Fruit fly (Drosophila melanogaster): ENCODE results near the gene Vps24.

The Vps24 gene

dm6 chr3R:4337580-4337979, 26.8 kb upstream of the Vps24 start, which contains the start of the genes Skp2 and CG1103:
Gene Skp2, minus strand, starts transcription at chr3R:4337674.
Gene CG1103, plus strand, starts transcription at chr3R:4337755.
- no peak for TF ChIP-seq CG6792 (GFP tag; optimal IDR thresholded peaks at IDR 0.05)
- TF ChIP-seq esn (GFP tag; optimal IDR thresholded peaks at IDR 0.05) = no peak
- peak; percentile 88 for TF ChIP-seq Sox14 (GFP tag; optimal IDR thresholded peaks at IDR 0.05)
- TF ChIP-seq CG8319 (GFP tag; optimal IDR thresholded peaks at IDR 0.05) = no peak
- TF ChIP-seq svp (GFP tag) = peak; percentile 59
- TF ChIP-seq Ets21C (GFP tag; optimal IDR thresholded peaks at IDR 0.05) = no peak
- no peak for TF ChIP-seq dsx (GFP tag; optimal IDR thresholded peaks at IDR 0.05; ENCODE audit: poor library complexity, severe bottlenecking)
- TF ChIP-seq fkh (GFP tag; optimal IDR thresholded peaks at IDR 0.05) = peak; percentile 28
- no peak for TF ChIP-seq Hr39 (GFP tag; optimal IDR thresholded peaks at IDR 0.05)

- TF ChIP-seq CG16779 (tag; optimal IDR thresholded peaks at IDR 0.05) = no peak
- no peak for TF ChIP-seq fkh (GFP tag; optimal IDR thresholded peaks at IDR 0.05)
Measured at dm6 chr3R:4334798-4335197, 24.1 kb upstream of the Vps24 start, which contains the start of gene CG14645. Gene CG14645, plus strand, starts transcription at chr3R:4335098.

dm6 chr3R:4333964-4334363, 23.2 kb upstream of the Vps24 start, which contains the start of gene CG9776:
Gene CG9776, minus strand, starts transcription at chr3R:4334071.
- TF ChIP-seq OdsH (GFP tag; optimal IDR thresholded peaks at IDR 0.05) (no peak), dac (GFP tag; optimal IDR thresholded peaks at IDR 0.05) (no peak), Met (GFP tag; optimal IDR thresholded peaks at IDR 0.05) (no peak), lz (GFP tag; optimal IDR thresholded peaks at IDR 0.05) (peak; percentile 45), dsx (GFP tag; optimal IDR thresholded peaks at IDR 0.05; ENCODE audit: poor library complexity, severe bottlenecking) (no peak), CG8119 (GFP tag; IDR thresholded peaks at IDR 0.05) (no peak), CG11294 (GFP tag; IDR thresholded peaks at IDR 0.05) (peak; percentile 25; the same call in 1 of the 2 replicates), vri (GFP tag; optimal IDR thresholded peaks at IDR 0.05) (no peak), cyc (GFP tag; optimal IDR thresholded peaks at IDR 0.05) (peak; percentile 69), CG7368 (GFP tag; optimal IDR thresholded peaks at IDR 0.05) (no peak), CG31627 (GFP tag; optimal IDR thresholded peaks at IDR 0.05) (peak; percentile 60), Eip93F (GFP tag; optimal IDR thresholded peaks at IDR 0.05) (no peak), Hr39 (GFP tag; optimal IDR thresholded peaks at IDR 0.05) (peak; percentile 70), CG11902 (GFP tag; optimal IDR thresholded peaks at IDR 0.05) (peak; percentile 25), topi (GFP tag; optimal IDR thresholded peaks at IDR 0.05) (no peak), Sox102F (GFP tag; optimal IDR thresholded peaks at IDR 0.05) (no peak), CG8632 (GFP tag; optimal IDR thresholded peaks at IDR 0.05) (no peak), fkh (GFP tag; optimal IDR thresholded peaks at IDR 0.05) (peak; percentile 98), CG34406 (GFP tag; optimal IDR thresholded peaks at IDR 0.05) (no peak), Hr4 (GFP tag; optimal IDR thresholded peaks at IDR 0.05) (no peak), CG3032 (tag; optimal IDR thresholded peaks at IDR 0.05) (peak; percentile 54), Sox15 (GFP tag; optimal IDR thresholded peaks at IDR 0.05) (peak; percentile 38), CG6276 (GFP tag; optimal IDR thresholded peaks at IDR 0.05) (no peak), Sox14 (GFP tag; optimal IDR thresholded peaks at IDR 0.05) (no peak), CG8319 (GFP tag; optimal IDR thresholded peaks at IDR 0.05) (peak; percentile 9), ss (GFP tag; optimal IDR thresholded peaks at IDR 0.05) (no peak), fd59A (GFP tag; optimal IDR thresholded peaks at IDR 0.05) (peak; percentile 20), esn (GFP tag; optimal IDR thresholded peaks at IDR 0.05) (peak; percentile 52), CG6792 (GFP tag; optimal IDR thresholded peaks at IDR 0.05) (no peak)

dm6 chr3R:4319507-4320138, 8.9 kb upstream of the Vps24 start, which contains the start of gene CG9795:
Gene CG9795, plus strand, starts transcription at chr3R:4319683.
- TF ChIP-seq CG3032 (tag; optimal IDR thresholded peaks at IDR 0.05) (peak; percentile 18), CG34406 (GFP tag; optimal IDR thresholded peaks at IDR 0.05) (peak; percentile 26), dac (GFP tag; optimal IDR thresholded peaks at IDR 0.05) (no peak), Hr38 (GFP tag; optimal IDR thresholded peaks at IDR 0.05) (no peak), CG15336 (GFP tag; IDR thresholded peaks at IDR 0.05) (no peak), CG3919 (GFP tag; optimal IDR thresholded peaks at IDR 0.05) (no peak), ss (GFP tag; optimal IDR thresholded peaks at IDR 0.05) (no peak), Eip75B (GFP tag; optimal IDR thresholded peaks at IDR 0.05) (peak; percentile 51), CG6808 (GFP tag; optimal IDR thresholded peaks at IDR 0.05) (no peak), eg (GFP tag; IDR thresholded peaks at IDR 0.05) (0 out of 3 replicates have a peak, but pooled peaks have one; percentile 37), CG8119 (GFP tag; IDR thresholded peaks at IDR 0.05) (0 out of 3 replicates have a peak, but pooled peaks have one; percentile 15), Smox (GFP tag; optimal IDR thresholded peaks at IDR 0.05) (no peak), CG31627 (GFP tag; optimal IDR thresholded peaks at IDR 0.05) (peak; percentile 20), Eip93F (GFP tag; optimal IDR thresholded peaks at IDR 0.05) (no peak), Hr4 (GFP tag; optimal IDR thresholded peaks at IDR 0.05) (no peak), CG16779 (tag; optimal IDR thresholded peaks at IDR 0.05) (no peak), lz (GFP tag; optimal IDR thresholded peaks at IDR 0.05) (peak; percentile 46), CG32006 (GFP tag; optimal IDR thresholded peaks at IDR 0.05) (no peak), OdsH (GFP tag; optimal IDR thresholded peaks at IDR 0.05) (no peak), cyc (GFP tag; optimal IDR thresholded peaks at IDR 0.05) (peak; percentile 7), Ets21C (GFP tag; optimal IDR thresholded peaks at IDR 0.05) (peak; percentile 6), CG8632 (GFP tag; optimal IDR thresholded peaks at IDR 0.05) (no peak), CG4318 (GFP tag; optimal IDR thresholded peaks at IDR 0.05) (no peak), fkh (GFP tag; optimal IDR thresholded peaks at IDR 0.05) (no peak), CG11762 (GFP tag; optimal IDR thresholded peaks at IDR 0.05; ENCODE audit: insufficient read depth) (no peak), CG11902 (GFP tag; optimal IDR thresholded peaks at IDR 0.05) (no peak)

Measured in whole organism, prepupa.